Worm (Caenorhabditis elegans) whole organism, early embryonic: Measurements from ENCODE around the gene rde-1.

Experiments
- B0310.2 ChIP-seq: sonication (generic microtip); optimal IDR thresholded peaks from 2 replicates; lab custom pipeline; 2016; ENCODE audit warnings: mild to moderate bottlenecking, missing genetic modification characterization, missing compliant biosample characterization
- F13C5.2 ChIP-seq: sonication (generic microtip); optimal IDR thresholded peaks from 2 replicates; lab custom pipeline; 2017; ENCODE audit warnings: mild to moderate bottlenecking, missing genetic modification characterization, inconsistent platforms, missing compliant biosample characterization
- aly-1 ChIP-seq: sonication (generic microtip); optimal IDR thresholded peaks from 2 replicates; lab custom pipeline; 2016; ENCODE audit warnings: missing genetic modification characterization, missing compliant biosample characterization
- ama-1 ChIP-seq: fragments of 150-350 bp; optimal IDR thresholded peaks from 2 replicates; lab custom pipeline; 2014
- ceh-13 ChIP-seq: fragments of 200-800 bp; sonication (Bioruptor generic); optimal IDR thresholded peaks from 2 replicates; lab custom pipeline; 2018; ENCODE audit warnings: mild to moderate bottlenecking, missing genetic modification characterization, missing compliant biosample characterization
- ceh-36 ChIP-seq: sonication (generic microtip); optimal IDR thresholded peaks from 2 replicates; lab custom pipeline; 2016; ENCODE audit warnings: missing genetic modification characterization, inconsistent platforms, missing compliant biosample characterization
- ets-7 ChIP-seq: sonication (generic microtip); optimal IDR thresholded peaks from 2 replicates; lab custom pipeline; 2016; ENCODE audit warnings: missing genotype, missing genetic modification characterization, missing compliant biosample characterization
- flt-1 ChIP-seq: fragments of 200-800 bp; sonication (Bioruptor generic); IDR thresholded peaks from 2 replicates; pipeline ENCODE4 v1.3.6; 2022; ENCODE audit warnings: missing genetic modification characterization, missing compliant biosample characterization
- hmbx-1 ChIP-seq: sonication (generic microtip); optimal IDR thresholded peaks from 2 replicates; lab custom pipeline; 2016; ENCODE audit warnings: mild to moderate bottlenecking, missing genetic modification characterization, missing compliant biosample characterization
- hmg-4 ChIP-seq: fragments of 200-800 bp; sonication (Bioruptor generic); optimal IDR thresholded peaks from 2 replicates; lab custom pipeline; 2018; ENCODE audit warnings: mild to moderate bottlenecking, missing genetic modification characterization, missing compliant biosample characterization
- hnd-1 ChIP-seq: sonication (generic microtip); optimal IDR thresholded peaks from 2 replicates; lab custom pipeline; 2016; ENCODE audit warnings: missing genetic modification characterization, missing compliant biosample characterization
- pes-1 ChIP-seq: fragments of 200-800 bp; sonication (Bioruptor generic); IDR thresholded peaks from 2 replicates; pipeline ENCODE4 v1.3.6; 2022; ENCODE audit warnings: missing genetic modification reagents, missing genetic modification characterization, missing compliant biosample characterization
- scrt-1 ChIP-seq: fragments of 200-800 bp; sonication (Bioruptor generic); IDR thresholded peaks from 2 replicates; pipeline ENCODE4 v1.3.6; 2022; ENCODE audit warnings: missing genetic modification characterization, missing compliant biosample characterization
- sea-1 ChIP-seq: fragments of 200-800 bp; sonication (Bioruptor generic); conservative IDR thresholded peaks from 2 replicates; pipeline ENCODE4 v1.3.6; 2022; ENCODE audit warnings: missing genetic modification characterization, missing compliant biosample characterization
- tbx-11 ChIP-seq: fragments of 200-800 bp; sonication (Bioruptor generic); IDR thresholded peaks from 2 replicates; pipeline ENCODE4 v1.3.6; 2022; ENCODE audit warnings: missing genetic modification characterization, missing compliant biosample characterization
- tbx-37 ChIP-seq: fragments of 200-800 bp; sonication (Bioruptor generic); conservative IDR thresholded peaks from 2 replicates; pipeline ENCODE4 v1.3.6; 2022; ENCODE audit warnings: missing genetic modification reagents, missing genetic modification characterization, missing compliant biosample characterization
- tra-4 ChIP-seq: sonication (generic microtip); optimal IDR thresholded peaks from 2 replicates; lab custom pipeline; 2017; ENCODE audit warnings: missing genetic modification characterization, missing compliant biosample characterization

rde-1 gene

DNA sequence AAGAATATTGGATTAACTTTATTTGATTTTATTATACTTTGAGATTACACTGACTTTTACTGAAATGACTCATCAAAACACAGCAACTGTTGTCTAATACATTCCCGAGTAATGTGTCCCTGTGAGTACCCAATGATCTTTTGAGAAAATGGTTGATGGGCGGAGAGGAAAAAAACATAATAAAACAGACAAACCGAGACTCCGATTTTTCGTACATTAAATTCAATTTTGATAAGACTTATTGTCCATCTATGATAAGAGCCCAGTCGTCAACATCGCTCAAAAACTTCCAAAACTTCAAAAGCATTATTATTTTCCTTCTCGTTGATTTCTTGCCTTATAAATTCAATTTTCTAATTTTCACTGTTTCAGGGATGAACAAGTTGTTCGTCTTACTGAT is 40.6 kb downstream of the rde-1 start, which contains the start of gene ttr-46:
ttr-46 (plus strand) TSS at position 373 of the 400 bp plus-strand sequence.
- TF ChIP-seq ama-1 (lab: Kevin White, UChicago): no peak
- TF ChIP-seq tbx-11 (GFP tag; lab: Robert Waterston, UW): no peak
- no peak for TF ChIP-seq F13C5.2 (tag; lab: Kevin White, UChicago)
- no peak for TF ChIP-seq flt-1 (GFP tag; lab: Robert Waterston, UW)
- TF ChIP-seq aly-1 (tag; lab: Kevin White, UChicago): no peak
- no peak for TF ChIP-seq hmbx-1 (tag; lab: Kevin White, UChicago)
- no peak for TF ChIP-seq sea-1 (GFP tag; lab: Robert Waterston, UW)
- TF ChIP-seq ceh-13: no peak
- no peak for TF ChIP-seq pes-1 (GFP tag; lab: Robert Waterston, UW)
- no peak for TF ChIP-seq ets-7 (tag; lab: Kevin White, UChicago)
- no peak for TF ChIP-seq scrt-1 (GFP tag; lab: Robert Waterston, UW)
- no peak for TF ChIP-seq ceh-36
- no peak for TF ChIP-seq B0310.2
- no peak for TF ChIP-seq hmg-4 (GFP tag; lab: Kevin White, UChicago)
- no peak for TF ChIP-seq hnd-1 (tag; lab: Kevin White, UChicago)
- no peak for TF ChIP-seq tbx-37 (GFP tag; lab: Robert Waterston, UW)
- no peak for TF ChIP-seq tra-4

- no peak for TF ChIP-seq ceh-36
- TF ChIP-seq ets-7 (tag; lab: Kevin White, UChicago): no peak
- no peak for TF ChIP-seq B0310.2
- no peak for TF ChIP-seq flt-1 (GFP tag; lab: Robert Waterston, UW)
- TF ChIP-seq scrt-1 (GFP tag; lab: Robert Waterston, UW): no peak
- TF ChIP-seq sea-1 (GFP tag; lab: Robert Waterston, UW): no peak
- TF ChIP-seq ama-1 (lab: Kevin White, UChicago): no peak
- TF ChIP-seq pes-1 (GFP tag; lab: Robert Waterston, UW): no peak
These were observed 42.6 kb downstream of the rde-1 start, which contains the start of gene nlp-58 for ce11 chrV:9948840-9949239. Gene nlp-58, minus strand, starts transcription at chrV:9948940.

ce11 chrV:9944093-9944492 is 47.3 kb downstream of the rde-1 start, which contains the start of gene sre-28:
Gene sre-28, plus strand, starts transcription at chrV:9944393.
- no peak for TF ChIP-seq ceh-13
- no peak for TF ChIP-seq hmg-4 (GFP tag; lab: Kevin White, UChicago)
- TF ChIP-seq tbx-37 (GFP tag; lab: Robert Waterston, UW): no peak
- TF ChIP-seq ceh-36: no peak
- TF ChIP-seq hnd-1 (tag; lab: Kevin White, UChicago): no peak
- no peak for TF ChIP-seq aly-1 (tag; lab: Kevin White, UChicago)
- no peak for TF ChIP-seq tra-4
- TF ChIP-seq ets-7 (tag; lab: Kevin White, UChicago): no peak
- no peak for TF ChIP-seq B0310.2
- TF ChIP-seq ama-1 (lab: Kevin White, UChicago): no peak
- TF ChIP-seq hmbx-1 (tag; lab: Kevin White, UChicago): no peak

DNA sequence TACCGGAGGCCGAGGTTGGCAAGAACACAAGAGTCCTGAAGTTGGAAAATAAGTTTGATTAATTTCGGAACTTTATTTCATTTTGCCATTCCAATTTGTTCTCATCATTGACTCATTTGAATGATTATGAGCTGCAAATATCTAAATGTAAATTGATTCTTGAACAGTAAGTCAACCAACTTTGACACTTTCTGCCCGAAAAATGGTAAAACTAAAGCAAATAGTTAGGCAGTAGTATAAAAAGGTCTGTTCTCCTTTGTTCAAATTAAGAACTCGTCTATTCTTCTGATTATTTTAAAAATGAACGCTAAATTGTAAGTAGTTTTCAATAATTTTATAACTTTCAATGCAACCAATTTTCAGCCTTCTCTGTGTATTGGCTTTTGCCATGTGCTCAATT is 48.4 kb downstream of the rde-1 start, which contains the start of gene fipr-12:
fipr-12 (plus strand) TSS at position 301 of the 400 bp plus-strand sequence.
- TF ChIP-seq sea-1 (GFP tag; lab: Robert Waterston, UW) (no peak), tbx-11 (GFP tag; lab: Robert Waterston, UW) (no peak), pes-1 (GFP tag; lab: Robert Waterston, UW) (no peak), ets-7 (tag; lab: Kevin White, UChicago) (no peak), tbx-37 (GFP tag; lab: Robert Waterston, UW) (no peak), F13C5.2 (tag; lab: Kevin White, UChicago) (no peak), flt-1 (GFP tag; lab: Robert Waterston, UW) (no peak), ceh-36 (no peak), hnd-1 (tag; lab: Kevin White, UChicago) (no peak), aly-1 (tag; lab: Kevin White, UChicago) (no peak), ama-1 (lab: Kevin White, UChicago) (no peak), ceh-13 (no peak), hmbx-1 (tag; lab: Kevin White, UChicago) (no peak), hmg-4 (GFP tag; lab: Kevin White, UChicago) (no peak), B0310.2 (no peak), scrt-1 (GFP tag; lab: Robert Waterston, UW) (no peak), tra-4 (no peak)
